Worm (Caenorhabditis elegans) whole organism, L4 larva: Measurements from ENCODE around the gene F49C12.9.
A peak's percentile ranks its signal among the peaks of the same experiment; 100 is the strongest.

Experiments
- D1046.2 ChIP-seq: fragments of 200-800 bp; sonication (Bioruptor generic); IDR thresholded peaks from 2 replicates; pipeline ENCODE4 v1.3.6; 2022; ENCODE audit warnings: missing genetic modification characterization, missing compliant biosample characterization
- Y105C5A.15 ChIP-seq: fragments of 200-800 bp; sonication (Bioruptor generic); IDR thresholded peaks from 2 replicates; pipeline ENCODE4 v1.3.6; 2022; ENCODE audit warnings: missing genetic modification characterization, missing compliant biosample characterization
- Y48G9A.11 ChIP-seq: fragments of 200-800 bp; sonication (Bioruptor generic); IDR thresholded peaks from 2 replicates; pipeline ENCODE4 v1.3.6; 2022; ENCODE audit warnings: missing genetic modification reagents, missing genetic modification characterization, missing compliant biosample characterization
- Y5F2A.4 ChIP-seq: fragments of 200-800 bp; sonication (Bioruptor generic); optimal IDR thresholded peaks from 2 replicates; lab custom pipeline; 2018; ENCODE audit warnings: mild to moderate bottlenecking, missing genetic modification characterization, missing compliant biosample characterization
- ZK546.5 ChIP-seq, 2 experiments: sonication (generic microtip); optimal IDR thresholded peaks; 2 replicates each; lab custom pipeline; 2017; ENCODE audit warnings: missing biosample characterization in 2 of 2, missing genetic modification characterization in 2 of 2
- aha-1 ChIP-seq: fragments of 150-350 bp; peaks from one replicate; lab custom pipeline; 2014; ENCODE audit warnings: missing biosample characterization, missing genetic modification characterization
- arid-1 ChIP-seq: fragments of 200-800 bp; sonication (Bioruptor generic); conservative IDR thresholded peaks from 2 replicates; pipeline ENCODE4 v1.3.6; 2022; ENCODE audit warnings: missing genetic modification reagents, missing genetic modification characterization, missing compliant biosample characterization
- attf-4 ChIP-seq: sonication (generic microtip); optimal IDR thresholded peaks from 3 replicates; lab custom pipeline; 2017; ENCODE audit warnings: missing biosample characterization, missing genetic modification characterization
- ceh-20 ChIP-seq: fragments of 200-800 bp; sonication (Bioruptor generic); IDR thresholded peaks from 2 replicates; pipeline ENCODE4 v1.3.6; 2022; ENCODE audit warnings: missing genetic modification reagents, missing genetic modification characterization, missing compliant biosample characterization
- ceh-28 ChIP-seq: fragments of 150-350 bp; optimal IDR thresholded peaks from 2 replicates; lab custom pipeline; 2014; ENCODE audit warnings: missing biosample characterization, missing genetic modification reagents, missing genetic modification characterization
- ceh-32 ChIP-seq: sonication (generic microtip); optimal IDR thresholded peaks from 2 replicates; lab custom pipeline; 2016; ENCODE audit warnings: mild to moderate bottlenecking, missing genetic modification characterization, missing compliant biosample characterization; ENCODE audit not compliant: poor library complexity
- dmd-9 ChIP-seq: fragments of 200-800 bp; sonication (Bioruptor generic); IDR thresholded peaks from 2 replicates; pipeline ENCODE4 v1.3.6; 2022; ENCODE audit warnings: missing genetic modification reagents, missing genetic modification characterization, missing compliant biosample characterization
- dpl-1 ChIP-seq: fragments of 150-350 bp; optimal IDR thresholded peaks from 2 replicates; lab custom pipeline; 2014; ENCODE audit warnings: missing biosample characterization, missing genetic modification reagents, missing genetic modification characterization
- egl-27 ChIP-seq: sonication (generic microtip); optimal IDR thresholded peaks from 3 replicates; lab custom pipeline; 2017; ENCODE audit warnings: missing biosample characterization, missing genetic modification reagents, missing genetic modification characterization
- fos-1 ChIP-seq: fragments of 150-350 bp; optimal IDR thresholded peaks from 2 replicates; lab custom pipeline; 2014; ENCODE audit warnings: missing biosample characterization, missing genetic modification characterization
- hlh-11 ChIP-seq: fragments of 200-800 bp; sonication (Bioruptor generic); optimal IDR thresholded peaks from 2 replicates; lab custom pipeline; 2018; ENCODE audit warnings: mild to moderate bottlenecking, missing genetic modification characterization, missing compliant biosample characterization
- lin-1 ChIP-seq: fragments of 200-800 bp; sonication (Bioruptor generic); IDR thresholded peaks from 2 replicates; pipeline ENCODE4 v1.3.6; 2022; ENCODE audit warnings: missing genetic modification reagents, missing genetic modification characterization, missing compliant biosample characterization
- lin-29 ChIP-seq: fragments of 200-800 bp; sonication (Bioruptor generic); IDR thresholded peaks from 2 replicates; pipeline ENCODE4 v1.3.6; 2022; ENCODE audit warnings: missing genetic modification reagents, missing genetic modification characterization, missing compliant biosample characterization
- lsy-2 ChIP-seq, 2 experiments: fragments of 150-350 bp in 1 of 2; sonication (generic microtip) in 1 of 2; optimal IDR thresholded peaks; 2 replicates each; lab custom pipeline; 2014 to 2017; ENCODE audit warnings: missing biosample characterization in 2 of 2, missing genetic modification characterization in 2 of 2
- madf-9 ChIP-seq: fragments of 200-800 bp; sonication (Bioruptor generic); conservative IDR thresholded peaks from 2 replicates; pipeline ENCODE4 v1.3.6; 2022; ENCODE audit warnings: missing genetic modification reagents, missing genetic modification characterization, missing compliant biosample characterization
- mdt-29 ChIP-seq: fragments of 200-800 bp; sonication (Bioruptor generic); IDR thresholded peaks from 2 replicates; pipeline ENCODE4 v1.3.6; 2022; ENCODE audit warnings: missing genetic modification reagents, missing genetic modification characterization, missing compliant biosample characterization
- mep-1 ChIP-seq: fragments of 150-350 bp; sonication (generic microtip); optimal IDR thresholded peaks from 3 replicates; lab custom pipeline; 2014; ENCODE audit warnings: missing biosample characterization, missing genetic modification characterization
- mxl-2 ChIP-seq: fragments of 200-800 bp; sonication (Bioruptor generic); conservative IDR thresholded peaks from 2 replicates; pipeline ENCODE4 v1.3.6; 2022; ENCODE audit warnings: missing genetic modification reagents, missing genetic modification characterization, missing compliant biosample characterization
- nhr-10 ChIP-seq: fragments of 150-350 bp; optimal IDR thresholded peaks from 2 replicates; lab custom pipeline; 2014; ENCODE audit warnings: missing biosample characterization, missing genetic modification characterization
- nhr-102 ChIP-seq: sonication (generic microtip); optimal IDR thresholded peaks from 2 replicates; lab custom pipeline; 2016; ENCODE audit warnings: mild to moderate bottlenecking, missing genetic modification characterization, moderate library complexity, missing compliant biosample characterization
- nhr-11 ChIP-seq: fragments of 150-350 bp; optimal IDR thresholded peaks from 2 replicates; lab custom pipeline; 2014; ENCODE audit warnings: missing biosample characterization, missing genetic modification characterization
- nhr-111 ChIP-seq: fragments of 200-800 bp; sonication (Bioruptor generic); optimal IDR thresholded peaks from 2 replicates; lab custom pipeline; 2018; ENCODE audit warnings: mild to moderate bottlenecking, missing genetic modification characterization, missing compliant biosample characterization
- nhr-28 ChIP-seq: fragments of 150-350 bp; optimal IDR thresholded peaks from 2 replicates; lab custom pipeline; 2014; ENCODE audit warnings: missing biosample characterization, missing genetic modification characterization
- nhr-42 ChIP-seq: fragments of 200-800 bp; sonication (Bioruptor generic); IDR thresholded peaks from 2 replicates; pipeline ENCODE4 v1.3.6; 2022; ENCODE audit warnings: missing genetic modification characterization, missing compliant biosample characterization
- nhr-6 ChIP-seq: fragments of 150-350 bp; optimal IDR thresholded peaks from 2 replicates; lab custom pipeline; 2014; ENCODE audit warnings: missing biosample characterization, missing genetic modification characterization
- nhr-76 ChIP-seq: fragments of 150-350 bp; optimal IDR thresholded peaks from 2 replicates; lab custom pipeline; 2014; ENCODE audit warnings: missing biosample characterization, missing genetic modification characterization
- rbr-2 ChIP-seq: sonication (generic microtip); optimal IDR thresholded peaks from 2 replicates; lab custom pipeline; 2016; ENCODE audit warnings: missing genotype, missing genetic modification characterization, missing compliant biosample characterization
- sdz-12 ChIP-seq: fragments of 200-800 bp; sonication (Bioruptor generic); optimal IDR thresholded peaks from 2 replicates; lab custom pipeline; 2018; ENCODE audit warnings: mild to moderate bottlenecking, missing genetic modification characterization, missing compliant biosample characterization
- set-16 ChIP-seq: fragments of 200-800 bp; sonication (Bioruptor generic); IDR thresholded peaks from 2 replicates; pipeline ENCODE4 v1.3.6; 2022; ENCODE audit warnings: missing genetic modification reagents, missing genetic modification characterization, missing compliant biosample characterization
- skn-1 ChIP-seq: fragments of 150-350 bp; optimal IDR thresholded peaks from 2 replicates; lab custom pipeline; 2014; ENCODE audit warnings: missing biosample characterization, missing genetic modification characterization
- tra-1 ChIP-seq: fragments of 200-800 bp; sonication (Bioruptor generic); IDR thresholded peaks from 2 replicates; pipeline ENCODE4 v1.3.6; 2022; ENCODE audit warnings: missing genetic modification reagents, missing genetic modification characterization, missing compliant biosample characterization
- unc-39 ChIP-seq: sonication (generic microtip); optimal IDR thresholded peaks from 2 replicates; lab custom pipeline; 2017; ENCODE audit warnings: missing biosample characterization, missing genetic modification characterization
- unc-62 ChIP-seq, 3 experiments: fragments of 150-350 bp in 1 of 3; sonication (generic microtip); optimal IDR thresholded peaks in 2 of 3; peaks in 1 of 3; 1 replicate in 1 of 3; 2 replicates in 2 of 3; lab custom pipeline; 2014 to 2017; ENCODE audit warnings: missing biosample characterization in 3 of 3, missing genetic modification characterization in 3 of 3, missing genetic modification reagents in 3 of 3, missing genotype in 1 of 3
- zag-1 ChIP-seq: fragments of 150-350 bp; optimal IDR thresholded peaks from 2 replicates; lab custom pipeline; 2014; ENCODE audit warnings: missing biosample characterization, missing genetic modification characterization
- zip-2 ChIP-seq: fragments of 150-350 bp; optimal IDR thresholded peaks from 2 replicates; lab custom pipeline; 2014; ENCODE audit warnings: missing biosample characterization, missing genetic modification characterization
- ztf-7 ChIP-seq: fragments of 150-350 bp; optimal IDR thresholded peaks from 2 replicates; lab custom pipeline; 2014; ENCODE audit warnings: missing biosample characterization, missing genetic modification characterization

The F49C12.9 gene

ce11 chrIV:9274008-9274529, 41.9 kb downstream of the F49C12.9 start, which contains the start of gene nmy-3:
TSS of gene nmy-3 (plus strand) at chrIV:9274479.
- TF ChIP-seq zag-1 (tag; lab: Kevin White, UChicago) (no peak), unc-62 (GFP tag; optimal IDR thresholded peaks at IDR 0.05 in 1 of 2; lab: Kevin White, UChicago) (peak in 1 of 2 experiments; percentile 91), unc-62 (tag; optimal IDR thresholded peaks at IDR 0.05; lab: Kevin White, UChicago) (no peak)

- no peak for TF ChIP-seq tra-1 (GFP tag; lab: Robert Waterston, UW)
- TF ChIP-seq, all 104 proteins: peak for 0
Measured at ce11 chrIV:9269796-9270195, 46.2 kb downstream of the F49C12.9 start, which contains the start of gene flh-3. TSS of gene flh-3 (plus strand) at chrIV:9270096.

- TF ChIP-seq ztf-7 (no peak), ZK546.5 (tag; optimal IDR thresholded peaks at IDR 0.05; lab: Kevin White, UChicago) (no peak), lsy-2 (tag; optimal IDR thresholded peaks at IDR 0.05; lab: Kevin White, UChicago) (no peak), mxl-2 (GFP tag; lab: Robert Waterston, UW) (no peak), nhr-102 (tag; lab: Kevin White, UChicago) (no peak), zip-2 (no peak), attf-4 (tag; lab: Kevin White, UChicago) (no peak), arid-1 (GFP tag; lab: Robert Waterston, UW) (no peak), lin-29 (GFP tag; lab: Robert Waterston, UW) (no peak), Y48G9A.11 (GFP tag; lab: Robert Waterston, UW) (no peak), set-16 (GFP tag; lab: Robert Waterston, UW) (no peak; the same call in 1 of the 2 replicates), nhr-6 (no peak), dmd-9 (GFP tag; lab: Robert Waterston, UW) (no peak), mep-1 (tag; lab: Kevin White, UChicago) (no peak), nhr-76 (tag; lab: Kevin White, UChicago) (no peak), Y5F2A.4 (no peak)
Measured at ce11 chrIV:9268916-9269315, 47.1 kb downstream of the F49C12.9 start.

- TF ChIP-seq fos-1 (tag; lab: Kevin White, UChicago) (no peak), aha-1 (no peak), hlh-11 (tag; lab: Kevin White, UChicago) (no peak), madf-9 (GFP tag; lab: Robert Waterston, UW) (no peak), D1046.2 (GFP tag; lab: Robert Waterston, UW) (no peak), mdt-29 (GFP tag; lab: Robert Waterston, UW) (no peak), lin-29 (GFP tag; lab: Robert Waterston, UW) (no peak), nhr-10 (tag; lab: Kevin White, UChicago) (no peak), nhr-42 (GFP tag; lab: Robert Waterston, UW) (no peak), nhr-6 (no peak), nhr-111 (GFP tag; lab: Kevin White, UChicago) (no peak), dpl-1 (GFP tag; lab: Kevin White, UChicago) (no peak), ceh-20 (GFP tag; lab: Robert Waterston, UW) (no peak), rbr-2 (tag; lab: Kevin White, UChicago) (no peak), nhr-28 (tag; lab: Kevin White, UChicago) (no peak)
Measured at ce11 chrIV:9267581-9267980, 48.4 kb downstream of the F49C12.9 start.

- no peak for TF ChIP-seq lin-1 (GFP tag; lab: Robert Waterston, UW)
- TF ChIP-seq ceh-28 (tag; lab: Kevin White, UChicago): no peak
- no peak for TF ChIP-seq Y105C5A.15 (GFP tag; lab: Robert Waterston, UW)
- no peak for TF ChIP-seq skn-1
- no peak for TF ChIP-seq nhr-10 (tag; lab: Kevin White, UChicago)
- TF ChIP-seq nhr-42 (GFP tag; lab: Robert Waterston, UW): no peak
- TF ChIP-seq egl-27 (tag; lab: Kevin White, UChicago): no peak
- TF ChIP-seq dmd-9 (GFP tag; lab: Robert Waterston, UW): no peak
- no peak for TF ChIP-seq ceh-32 (tag; lab: Kevin White, UChicago)
- no peak for TF ChIP-seq sdz-12
- TF ChIP-seq mep-1 (tag; lab: Kevin White, UChicago): no peak
- no peak for TF ChIP-seq nhr-11
- no peak for TF ChIP-seq unc-39 (tag; lab: Kevin White, UChicago)
- no peak for TF ChIP-seq tra-1 (GFP tag; lab: Robert Waterston, UW)
- TF ChIP-seq, all 104 proteins: peak for 0
Measured at ce11 chrIV:9266464-9266863, 49.6 kb downstream of the F49C12.9 start, which contains the start of gene Y11D7A.19. TSS of gene Y11D7A.19 (minus strand) at chrIV:9266564.
